Worm (Caenorhabditis elegans) whole organism, late embryonic: ENCODE measurements around the gene F15G9.2.

Experiments used
- K02D7.2 ChIP-seq: sonication (generic microtip); optimal IDR thresholded peaks from 2 replicates; lab custom pipeline; 2017; ENCODE audit warnings: mild to moderate bottlenecking, missing genetic modification characterization, missing compliant biosample characterization
- ceh-19 ChIP-seq: fragments of 200-800 bp; sonication (Bioruptor generic); optimal IDR thresholded peaks from 2 replicates; lab custom pipeline; 2018; ENCODE audit warnings: mild to moderate bottlenecking, missing genetic modification characterization, missing compliant biosample characterization
- ceh-9 ChIP-seq: sonication (generic microtip); optimal IDR thresholded peaks from 2 replicates; lab custom pipeline; 2016; ENCODE audit warnings: mild to moderate bottlenecking, missing genetic modification characterization, inconsistent platforms, missing compliant biosample characterization
- ets-4 ChIP-seq: sonication (generic microtip); optimal IDR thresholded peaks from 2 replicates; lab custom pipeline; 2016; ENCODE audit warnings: missing genetic modification characterization, missing compliant biosample characterization

DNA sequence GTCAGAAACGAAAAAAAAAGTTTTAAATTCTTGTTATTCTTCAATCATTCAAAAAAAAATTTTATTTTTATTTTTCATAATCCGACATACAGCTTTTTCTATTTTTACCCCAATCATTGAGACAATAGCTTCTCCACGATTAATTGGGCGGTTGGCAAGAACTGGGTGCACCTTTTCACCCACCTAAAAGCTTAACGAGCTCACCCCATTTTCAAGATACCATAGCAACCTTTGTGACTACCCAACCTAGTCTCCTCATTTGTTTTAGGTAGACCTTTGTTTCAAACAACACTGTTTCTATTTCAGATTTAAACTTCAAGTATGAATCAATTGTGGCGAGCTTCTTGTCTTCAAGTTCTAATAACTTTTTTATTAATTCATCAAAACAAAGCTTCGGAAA lies 15.2 kb downstream of the F15G9.2 start, which contains the start of gene dyf-7:
- TF ChIP-seq K02D7.2 (tag; lab: Kevin White, UChicago) (no peak), ets-4 (tag; lab: Kevin White, UChicago) (no peak), ceh-19 (GFP tag; lab: Kevin White, UChicago) (no peak), ceh-9 (tag; lab: Kevin White, UChicago) (no peak)
